Fruit fly (Drosophila melanogaster) whole organism, embryonic: ENCODE data around the gene IntS14.

ENCODE experiments used
- ATbp ChIP-seq: fragments of 200-800 bp; sonication (Bioruptor generic); optimal IDR thresholded peaks from 2 replicates; lab custom pipeline; 2017; ENCODE audit warnings: missing biosample characterization, mild to moderate bottlenecking, missing genetic modification characterization, missing genetic modification reagents
- Awh ChIP-seq: fragments of 200-800 bp; sonication (Bioruptor generic); IDR thresholded peaks from 2 replicates; pipeline ENCODE4, ENCODE4 v1.3.6; 2022; ENCODE audit warnings: missing biosample characterization, missing genetic modification characterization
- CG10565 ChIP-seq: fragments of 200-800 bp; sonication (Bioruptor generic); optimal IDR thresholded peaks from 3 replicates; lab custom pipeline; 2016; ENCODE audit warnings: missing biosample characterization, mild to moderate bottlenecking, missing genetic modification characterization
- CG10654 ChIP-seq: fragments of 200-800 bp; sonication (Bioruptor generic); optimal IDR thresholded peaks from 2 replicates; lab custom pipeline; 2016; ENCODE audit warnings: missing biosample characterization, missing genetic modification characterization
- CG12219 ChIP-seq: fragments of 200-800 bp; sonication (Bioruptor generic); optimal IDR thresholded peaks from 3 replicates; lab custom pipeline; 2018; ENCODE audit warnings: missing biosample characterization, mild to moderate bottlenecking, missing genetic modification characterization
- CG13296 ChIP-seq: fragments of 200-800 bp; sonication (Bioruptor generic); optimal IDR thresholded peaks from 3 replicates; lab custom pipeline; 2018; ENCODE audit warnings: missing biosample characterization, mild to moderate bottlenecking, missing genetic modification characterization
- CG14667 ChIP-seq: fragments of 200-800 bp; sonication (Bioruptor generic); IDR thresholded peaks from 2 replicates; pipeline ENCODE4 v1.3.6; 2022; ENCODE audit warnings: missing biosample characterization, missing genetic modification characterization
- CG1602 ChIP-seq: fragments of 200-800 bp; sonication (Bioruptor generic); optimal IDR thresholded peaks from 3 replicates; lab custom pipeline; 2016; ENCODE audit warnings: missing biosample characterization, missing genetic modification characterization
- CG16813 ChIP-seq: fragments of 200-800 bp; sonication (Bioruptor generic); IDR thresholded peaks from 3 replicates; pipeline ENCODE4 v1.3.6; 2022; ENCODE audit warnings: missing biosample characterization, missing genetic modification characterization; ENCODE audit not compliant: partially characterized antibody
- CG17359 ChIP-seq: fragments of 200-800 bp; sonication (Bioruptor generic); optimal IDR thresholded peaks from 3 replicates; lab custom pipeline; 2018; ENCODE audit warnings: missing biosample characterization, mild to moderate bottlenecking, missing genetic modification characterization, moderate library complexity
- CG18262 ChIP-seq: fragments of 200-800 bp; optimal IDR thresholded peaks from 3 replicates; lab custom pipeline; 2019; ENCODE audit warnings: missing biosample characterization, mild to moderate bottlenecking, missing genetic modification characterization, moderate library complexity
- CG2712 ChIP-seq: fragments of 200-800 bp; optimal IDR thresholded peaks from 3 replicates; lab custom pipeline; 2019; ENCODE audit warnings: missing biosample characterization, mild to moderate bottlenecking, missing genetic modification characterization, moderate library complexity
- CG30403 ChIP-seq: fragments of 200-800 bp; sonication (Bioruptor generic); optimal IDR thresholded peaks from 3 replicates; lab custom pipeline; 2016; ENCODE audit warnings: missing biosample characterization, missing genetic modification characterization
- CG31365 ChIP-seq: fragments of 200-800 bp; sonication (Bioruptor generic); optimal IDR thresholded peaks from 2 replicates; lab custom pipeline; 2018; ENCODE audit warnings: missing biosample characterization, mild to moderate bottlenecking, missing genetic modification characterization
- CG32772 ChIP-seq: fragments of 200-800 bp; sonication (Bioruptor generic); IDR thresholded peaks from 2 replicates; pipeline ENCODE4 v1.3.6; 2022; ENCODE audit warnings: missing biosample characterization, missing genetic modification characterization
- CG3407 ChIP-seq: fragments of 200-800 bp; sonication (Bioruptor generic); optimal IDR thresholded peaks from 2 replicates; lab custom pipeline; 2018; ENCODE audit warnings: missing biosample characterization, mild to moderate bottlenecking, missing genetic modification characterization
- CG4617 ChIP-seq: fragments of 200-800 bp; sonication (Bioruptor generic); optimal IDR thresholded peaks from 3 replicates; lab custom pipeline; 2016; ENCODE audit warnings: missing biosample characterization, missing genetic modification characterization, borderline replicate concordance
- CG6254 ChIP-seq: fragments of 200-800 bp; sonication (Bioruptor generic); optimal IDR thresholded peaks from 3 replicates; lab custom pipeline; 2017; ENCODE audit warnings: mild to moderate bottlenecking, missing biosample characterization, missing genetic modification reagents, missing genetic modification characterization
- CG6813 ChIP-seq: fragments of 200-800 bp; sonication (Bioruptor generic); optimal IDR thresholded peaks from 2 replicates; lab custom pipeline; 2017; ENCODE audit warnings: missing biosample characterization, missing genetic modification characterization, mild to moderate bottlenecking, moderate library complexity, missing genetic modification reagents
- CG8924 ChIP-seq: fragments of 200-800 bp; optimal IDR thresholded peaks from 3 replicates; lab custom pipeline; 2019; ENCODE audit warnings: missing biosample characterization, mild to moderate bottlenecking, missing genetic modification characterization, moderate library complexity
- CG9932 ChIP-seq: fragments of 200-800 bp; sonication (Bioruptor generic); IDR thresholded peaks from 2 replicates; pipeline ENCODE4 v1.3.6; 2022; ENCODE audit warnings: missing biosample characterization, missing genetic modification characterization
- Dad ChIP-seq: fragments of 200-800 bp; sonication (Bioruptor generic); optimal IDR thresholded peaks from 3 replicates; lab custom pipeline; 2016; ENCODE audit warnings: missing biosample characterization, missing genetic modification characterization
- Dfd ChIP-seq, 2 experiments: fragments of >200 bp; optimal IDR thresholded peaks; 2 replicates each; lab custom pipeline; 2017; ENCODE audit warnings: missing biosample characterization in 2 of 2, missing genetic modification characterization in 2 of 2
- Hand ChIP-seq: fragments of 200-800 bp; sonication (Bioruptor generic); optimal IDR thresholded peaks from 2 replicates; lab custom pipeline; 2017; ENCODE audit warnings: mild to moderate bottlenecking, missing biosample characterization, missing genetic modification reagents, missing genetic modification characterization
- Oli ChIP-seq: fragments of 200-800 bp; sonication (Bioruptor generic); optimal IDR thresholded peaks from 2 replicates; lab custom pipeline; 2018; ENCODE audit warnings: missing biosample characterization, mild to moderate bottlenecking, missing genetic modification characterization, moderate library complexity
- Ptx1 ChIP-seq: fragments of 200-800 bp; sonication (Bioruptor generic); IDR thresholded peaks from 2 replicates; pipeline ENCODE4 v1.3.6; 2022; ENCODE audit warnings: missing biosample characterization, missing genetic modification characterization
- Ravus ChIP-seq: fragments of 200-800 bp; sonication (Bioruptor generic); IDR thresholded peaks from 2 replicates; pipeline ENCODE4 v1.3.6; 2022; ENCODE audit warnings: missing biosample characterization, missing genetic modification characterization
- Sox100B ChIP-seq: fragments of 200-800 bp; sonication (Bioruptor generic); optimal IDR thresholded peaks from 3 replicates; lab custom pipeline; 2018; ENCODE audit warnings: missing biosample characterization, mild to moderate bottlenecking, missing genetic modification characterization
- Xbp1 ChIP-seq: fragments of 200-800 bp; sonication (Bioruptor generic); optimal IDR thresholded peaks from 3 replicates; lab custom pipeline; 2016; ENCODE audit warnings: missing biosample characterization, mild to moderate bottlenecking, missing genetic modification characterization
- amos ChIP-seq: fragments of 200-800 bp; sonication (Bioruptor generic); IDR thresholded peaks from 2 replicates; pipeline ENCODE4 v1.3.6; 2022; ENCODE audit warnings: missing biosample characterization, missing genetic modification characterization; ENCODE audit not compliant: partially characterized antibody
- ase ChIP-seq: fragments of 200-800 bp; sonication (Bioruptor generic); IDR thresholded peaks from 3 replicates; pipeline ENCODE4 v1.3.6; 2022; ENCODE audit warnings: missing biosample characterization, missing genetic modification characterization
- br ChIP-seq: fragments of >200 bp; optimal IDR thresholded peaks from 2 replicates; lab custom pipeline; 2017
- cg ChIP-seq: fragments of 200-800 bp; sonication (Bioruptor generic); optimal IDR thresholded peaks from 3 replicates; lab custom pipeline; 2019; ENCODE audit warnings: missing biosample characterization, mild to moderate bottlenecking, missing genetic modification characterization, moderate library complexity
- croc ChIP-seq: fragments of 200-800 bp; sonication (Bioruptor generic); conservative IDR thresholded peaks from 3 replicates; pipeline ENCODE4 v1.3.6; 2022; ENCODE audit warnings: missing biosample characterization, missing genetic modification characterization
- dpn ChIP-seq, 2 experiments: fragments of 200-800 bp; sonication (Bioruptor generic); optimal IDR thresholded peaks; 3 replicates each; lab custom pipeline; 2016; ENCODE audit warnings: missing biosample characterization in 2 of 2, missing genetic modification characterization in 2 of 2
- hkb ChIP-seq, 2 experiments: fragments of 200-800 bp in 1 of 2; fragments of >200 bp in 1 of 2; sonication (Bioruptor generic) in 1 of 2; IDR thresholded peaks in 1 of 2; optimal IDR thresholded peaks in 1 of 2; 2 replicates each; pipeline versions ENCODE4 v1.3.6 to Lab custom; 2017 to 2022; ENCODE audit warnings: missing biosample characterization in 1 of 2, missing genetic modification characterization in 1 of 2
- ken ChIP-seq: fragments of 200-800 bp; sonication (Bioruptor generic); IDR thresholded peaks from 3 replicates; pipeline ENCODE4 v1.3.6; 2022; ENCODE audit warnings: missing biosample characterization, missing genetic modification characterization
- klu ChIP-seq: fragments of 200-800 bp; sonication (Bioruptor generic); IDR thresholded peaks from 2 replicates; pipeline ENCODE4 v1.3.6; 2022; ENCODE audit warnings: missing biosample characterization, missing genetic modification characterization
- mam ChIP-seq: fragments of 200-800 bp; sonication (Bioruptor generic); optimal IDR thresholded peaks from 3 replicates; lab custom pipeline; 2016; ENCODE audit warnings: missing biosample characterization, missing genetic modification characterization
- otp ChIP-seq: fragments of 200-800 bp; sonication (Bioruptor generic); IDR thresholded peaks from 3 replicates; pipeline ENCODE4, ENCODE4 v1.3.6; 2022; ENCODE audit warnings: missing biosample characterization, missing genetic modification characterization
- pho ChIP-seq: fragments of 200-800 bp; sonication (Bioruptor generic); optimal IDR thresholded peaks from 2 replicates; lab custom pipeline; 2016; ENCODE audit warnings: missing biosample characterization, missing genetic modification characterization
- ro ChIP-seq: fragments of 200-800 bp; sonication (Bioruptor generic); IDR thresholded peaks from 2 replicates; pipeline ENCODE4 v1.3.6; 2022; ENCODE audit warnings: missing biosample characterization, missing genetic modification characterization
- run ChIP-seq: fragments of 200-800 bp; sonication (Bioruptor generic); optimal IDR thresholded peaks from 3 replicates; lab custom pipeline; 2018; ENCODE audit warnings: missing biosample characterization, mild to moderate bottlenecking, missing genetic modification characterization
- seq ChIP-seq: fragments of 200-800 bp; sonication (Bioruptor generic); IDR thresholded peaks from 2 replicates; pipeline ENCODE4 v1.3.6; 2022; ENCODE audit warnings: missing biosample characterization, missing genetic modification characterization
- sqz ChIP-seq: fragments of 200-800 bp; sonication (Bioruptor generic); optimal IDR thresholded peaks from 3 replicates; lab custom pipeline; 2018; ENCODE audit warnings: missing biosample characterization, mild to moderate bottlenecking, missing genetic modification characterization
- ssp ChIP-seq: fragments of 200-800 bp; sonication (Bioruptor generic); IDR thresholded peaks from 2 replicates; pipeline ENCODE4 v1.3.6; 2022; ENCODE audit warnings: missing biosample characterization, missing genetic modification characterization
- stc ChIP-seq: fragments of 200-800 bp; sonication (Bioruptor generic); IDR thresholded peaks from 2 replicates; pipeline ENCODE4 v1.3.6; 2022; ENCODE audit warnings: missing biosample characterization, missing genetic modification characterization
- tio ChIP-seq: fragments of 200-800 bp; sonication (Bioruptor generic); optimal IDR thresholded peaks from 2 replicates; lab custom pipeline; 2017; ENCODE audit warnings: missing biosample characterization, missing genetic modification characterization, inconsistent platforms
- toy ChIP-seq: fragments of 200-800 bp; sonication (Bioruptor generic); IDR thresholded peaks from 2 replicates; pipeline ENCODE4 v1.3.6; 2022; ENCODE audit warnings: missing biosample characterization, missing genetic modification characterization
- trh ChIP-seq: fragments of 200-800 bp; sonication (Bioruptor generic); optimal IDR thresholded peaks from 2 replicates; lab custom pipeline; 2016; ENCODE audit warnings: missing biosample characterization, missing genetic modification characterization

Gene IntS14

DNA sequence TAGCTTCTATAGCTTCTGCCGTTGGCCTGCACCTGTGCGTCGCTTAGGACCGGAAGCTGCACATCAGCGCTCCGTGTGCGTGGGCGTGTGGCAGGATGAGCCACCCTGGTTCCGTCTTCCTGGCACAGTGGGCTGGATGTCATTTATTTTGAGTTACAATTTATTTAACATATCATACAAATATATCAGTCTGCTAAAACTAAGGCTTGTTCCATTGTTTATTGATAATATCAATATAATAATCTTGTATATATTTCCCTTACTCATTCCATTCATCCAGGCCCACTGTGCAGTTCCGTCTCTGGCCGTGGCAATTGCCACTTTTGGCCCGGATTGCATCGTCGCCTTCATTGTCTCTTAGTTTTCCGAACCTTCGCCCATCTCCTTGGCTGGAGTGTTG is 50.2 kb downstream of the IntS14 start (continued):
- TF ChIP-seq CG6813: peak; percentile 17
- TF ChIP-seq CG1602 (GFP tag; lab: Kevin White, UChicago): peak; percentile 32
- TF ChIP-seq CG4617 (GFP tag; lab: Kevin White, UChicago): no peak
- TF ChIP-seq CG30403 (GFP tag; lab: Kevin White, UChicago): peak; percentile 43
- peak; percentile 16 for TF ChIP-seq CG12219 (GFP tag; lab: Kevin White, UChicago)
- TF ChIP-seq CG2712: peak; percentile 58
- TF ChIP-seq Sox100B: peak; percentile 17
- TF ChIP-seq stc (GFP tag; lab: Robert Waterston, UW): peak; percentile 18; the same call in 1 of the 2 replicates
- TF ChIP-seq ssp (GFP tag; lab: Robert Waterston, UW): peak; percentile 32; the same call in 1 of the 2 replicates
- no peak for TF ChIP-seq CG31365 (tag; lab: Kevin White, UChicago)
- peak; percentile 16 for TF ChIP-seq CG3407 (GFP tag; lab: Kevin White, UChicago)
- TF ChIP-seq sqz: no peak
- TF ChIP-seq br (lab: Kevin White, UChicago): no peak
- TF ChIP-seq CG16813: no peak
- TF ChIP-seq Hand: peak; percentile 14
- TF ChIP-seq trh (GFP tag; lab: Kevin White, UChicago): peak; percentile 4
- peak; percentile 29; the same call in 1 of the 2 replicates for TF ChIP-seq seq
- peak; percentile 36 for TF ChIP-seq CG8924 (tag; lab: Kevin White, UChicago)
- no peak for TF ChIP-seq mam
- no peak for TF ChIP-seq pho
- peak; percentile 34; the same call in 1 of the 2 replicates for TF ChIP-seq CG32772 (GFP tag; lab: Robert Waterston, UW)
- peak; percentile 59 for TF ChIP-seq Ptx1 (GFP tag; lab: Robert Waterston, UW)
- peak; percentile 23 for TF ChIP-seq CG10654 (GFP tag; lab: Kevin White, UChicago)
- TF ChIP-seq CG14667 (GFP tag; lab: Robert Waterston, UW): peak; percentile 39
- 0 out of 2 replicates have a peak, but pooled peaks have one; percentile 28 for TF ChIP-seq klu (GFP tag; lab: Robert Waterston, UW)
- peak; percentile 22 for TF ChIP-seq CG6254 (GFP tag; lab: Kevin White, UChicago)
- TF ChIP-seq amos (GFP tag; lab: Robert Waterston, UW): no peak
- peak; percentile 48 for TF ChIP-seq Xbp1 (GFP tag; lab: Kevin White, UChicago)
- 0 out of 2 replicates have a peak, but pooled peaks have one; percentile 14 for TF ChIP-seq CG9932 (GFP tag; lab: Robert Waterston, UW)
- no peak for TF ChIP-seq Dad (GFP tag; lab: Kevin White, UChicago)
- TF ChIP-seq tio (GFP tag; lab: Kevin White, UChicago): no peak
- no peak for TF ChIP-seq hkb (optimal IDR thresholded peaks at IDR 0.05; lab: Kevin White, UChicago)
- peak; percentile 70 for TF ChIP-seq hkb (GFP tag; IDR thresholded peaks at IDR 0.05; lab: Robert Waterston, UW)
- peak; percentile 34 for TF ChIP-seq CG18262
- TF ChIP-seq ken (GFP tag; lab: Robert Waterston, UW): 0 out of 3 replicates have a peak, but pooled peaks have one; percentile 46
- TF ChIP-seq CG17359 (tag; lab: Kevin White, UChicago): peak; percentile 41
- TF ChIP-seq Ravus (GFP tag; lab: Robert Waterston, UW): no peak
- 0 out of 3 replicates have a peak, but pooled peaks have one; percentile 47 for TF ChIP-seq otp
- TF ChIP-seq croc (GFP tag; lab: Robert Waterston, UW): no peak; the same call in 2 of the 3 replicates
- no peak for TF ChIP-seq run (tag; lab: Kevin White, UChicago)
- TF ChIP-seq Oli: peak; percentile 58
- peak; percentile 50 for TF ChIP-seq ATbp (GFP tag; lab: Kevin White, UChicago)
- TF ChIP-seq CG10565 (GFP tag; lab: Kevin White, UChicago): no peak
- peak; percentile 33; the same call in 1 of the 2 replicates for TF ChIP-seq Awh
- peak; percentile 17 for TF ChIP-seq CG13296 (GFP tag; lab: Kevin White, UChicago)
- TF ChIP-seq Dfd (GFP tag; optimal IDR thresholded peaks at IDR 0.05; lab: Kevin White, UChicago): no peak
- peak; percentile 69 for TF ChIP-seq ase
- no peak for TF ChIP-seq toy (GFP tag; lab: Robert Waterston, UW)
- TF ChIP-seq dpn (GFP tag; optimal IDR thresholded peaks at IDR 0.05; lab: Kevin White, UChicago): peak in 1 of 2 experiments; percentile 22
- TF ChIP-seq ro (GFP tag; lab: Robert Waterston, UW): no peak
- TF ChIP-seq cg (GFP tag; lab: Kevin White, UChicago): no peak
